Fruit fly (Drosophila melanogaster) whole organism, embryonic: Measurements from ENCODE around the gene Vm34Ca.

Source experiments
- Atf3 ChIP-seq: fragments of 200-800 bp; sonication (Bioruptor generic); optimal IDR thresholded peaks from 3 replicates; lab custom pipeline; 2016; ENCODE audit warnings: missing biosample characterization, missing genetic modification characterization
- C15 ChIP-seq: fragments of 200-800 bp; sonication (Bioruptor generic); IDR thresholded peaks from 3 replicates; pipeline ENCODE4 v1.3.6; 2022; ENCODE audit warnings: missing biosample characterization, missing genetic modification characterization
- CG11695 ChIP-seq: fragments of 200-800 bp; sonication (Bioruptor generic); IDR thresholded peaks from 3 replicates; pipeline ENCODE4 v1.3.6; 2022; ENCODE audit warnings: missing biosample characterization, missing genetic modification characterization
- CG13296 ChIP-seq: fragments of 200-800 bp; sonication (Bioruptor generic); optimal IDR thresholded peaks from 3 replicates; lab custom pipeline; 2018; ENCODE audit warnings: missing biosample characterization, mild to moderate bottlenecking, missing genetic modification characterization
- CG14441 ChIP-seq: fragments of 200-800 bp; sonication (Bioruptor generic); IDR thresholded peaks from 2 replicates; pipeline ENCODE4 v1.3.6; 2022; ENCODE audit warnings: missing biosample characterization, missing genetic modification characterization
- CG15269 ChIP-seq: fragments of 200-800 bp; sonication (Bioruptor generic); optimal IDR thresholded peaks from 2 replicates; lab custom pipeline; 2018; ENCODE audit warnings: missing biosample characterization, mild to moderate bottlenecking, missing genetic modification characterization, moderate library complexity
- CG1529 ChIP-seq: fragments of 200-800 bp; sonication (Bioruptor generic); optimal IDR thresholded peaks from 3 replicates; lab custom pipeline; 2018; ENCODE audit warnings: missing biosample characterization, missing genetic modification characterization
- CG17361 ChIP-seq: fragments of 200-800 bp; sonication (Bioruptor generic); IDR thresholded peaks from 3 replicates; pipeline ENCODE4 v1.3.6; 2022; ENCODE audit warnings: missing biosample characterization, missing genetic modification characterization
- CG17912 ChIP-seq: fragments of 200-800 bp; sonication (Bioruptor generic); optimal IDR thresholded peaks from 2 replicates; lab custom pipeline; 2018; ENCODE audit warnings: missing biosample characterization, mild to moderate bottlenecking, missing genetic modification characterization
- CG2129 ChIP-seq: fragments of 200-800 bp; sonication (Bioruptor generic); IDR thresholded peaks from 2 replicates; pipeline ENCODE4 v1.3.6; 2022; ENCODE audit warnings: missing biosample characterization, missing genetic modification characterization; ENCODE audit not compliant: partially characterized antibody
- CG32772 ChIP-seq: fragments of 200-800 bp; sonication (Bioruptor generic); IDR thresholded peaks from 2 replicates; pipeline ENCODE4 v1.3.6; 2022; ENCODE audit warnings: missing biosample characterization, missing genetic modification characterization
- CG4328 ChIP-seq: fragments of 200-800 bp; sonication (Bioruptor generic); optimal IDR thresholded peaks from 3 replicates; lab custom pipeline; 2017; ENCODE audit warnings: missing biosample characterization, missing genetic modification reagents, missing genetic modification characterization
- CG4404 ChIP-seq: fragments of 200-800 bp; sonication (Bioruptor generic); IDR thresholded peaks from 2 replicates; pipeline ENCODE4 v1.3.6; 2022; ENCODE audit warnings: missing biosample characterization, missing genetic modification characterization
- CG4707 ChIP-seq: fragments of 200-800 bp; sonication (Bioruptor generic); optimal IDR thresholded peaks from 2 replicates; lab custom pipeline; 2018; ENCODE audit warnings: missing biosample characterization, mild to moderate bottlenecking, missing genetic modification characterization, moderate library complexity
- CG6272 ChIP-seq: fragments of 200-800 bp; sonication (Bioruptor generic); IDR thresholded peaks from 2 replicates; pipeline ENCODE4 v1.3.6; 2022; ENCODE audit warnings: missing biosample characterization, missing genetic modification characterization
- CG6854 ChIP-seq: fragments of 200-800 bp; sonication (Bioruptor generic); optimal IDR thresholded peaks from 3 replicates; lab custom pipeline; 2017; ENCODE audit warnings: missing biosample characterization, mild to moderate bottlenecking, missing genetic modification characterization
- CG7928 ChIP-seq: fragments of 200-800 bp; sonication (Bioruptor generic); optimal IDR thresholded peaks from 2 replicates; lab custom pipeline; 2017; ENCODE audit warnings: missing biosample characterization, mild to moderate bottlenecking, missing genetic modification characterization
- CG9609 ChIP-seq: fragments of 200-800 bp; sonication (Bioruptor generic); optimal IDR thresholded peaks from 3 replicates; lab custom pipeline; 2016; ENCODE audit warnings: missing biosample characterization, missing genetic modification characterization
- CTCF ChIP-seq: fragments of 200-800 bp; sonication (Bioruptor generic); optimal IDR thresholded peaks from 2 replicates; lab custom pipeline; 2017; ENCODE audit warnings: missing biosample characterization, mild to moderate bottlenecking, missing genetic modification characterization, moderate library complexity
- Camta ChIP-seq: fragments of 200-800 bp; sonication (Bioruptor generic); optimal IDR thresholded peaks from 2 replicates; lab custom pipeline; 2016; ENCODE audit warnings: missing biosample characterization, missing genetic modification characterization
- Dad ChIP-seq: fragments of 200-800 bp; sonication (Bioruptor generic); optimal IDR thresholded peaks from 3 replicates; lab custom pipeline; 2016; ENCODE audit warnings: missing biosample characterization, missing genetic modification characterization
- Doc3 ChIP-seq: fragments of 200-800 bp; sonication (Bioruptor generic); IDR thresholded peaks from 3 replicates; pipeline ENCODE4 v1.3.6; 2022; ENCODE audit warnings: missing biosample characterization, missing genetic modification characterization; ENCODE audit not compliant: partially characterized antibody
- Eip74EF ChIP-seq, 2 experiments: fragments of 200-800 bp in 1 of 2; fragments of >200 bp in 1 of 2; sonication (Bioruptor generic) in 1 of 2; optimal IDR thresholded peaks; 2 replicates each; lab custom pipeline; 2017 to 2019; ENCODE audit warnings: missing biosample characterization in 2 of 2, missing genetic modification characterization in 2 of 2, mild to moderate bottlenecking in 1 of 2, moderate library complexity in 1 of 2
- Gug ChIP-seq: fragments of 200-800 bp; sonication (Bioruptor generic); IDR thresholded peaks from 4 replicates; pipeline ENCODE4 v1.3.6; 2022; ENCODE audit warnings: missing biosample characterization, missing genetic modification characterization
- H15 ChIP-seq: fragments of 200-800 bp; sonication (Bioruptor generic); IDR thresholded peaks from 3 replicates; pipeline ENCODE4 v1.3.6; 2022; ENCODE audit warnings: missing biosample characterization, missing genetic modification characterization
- HmgD ChIP-seq: fragments of 200-800 bp; sonication (Bioruptor generic); optimal IDR thresholded peaks from 3 replicates; lab custom pipeline; 2016; ENCODE audit warnings: missing biosample characterization, missing genetic modification characterization
- Hr39 ChIP-seq: fragments of >200 bp; optimal IDR thresholded peaks from 2 replicates; lab custom pipeline; 2017
- NK7.1 ChIP-seq: fragments of 200-800 bp; sonication (Bioruptor generic); optimal IDR thresholded peaks from 3 replicates; lab custom pipeline; 2016; ENCODE audit warnings: missing biosample characterization, missing genetic modification characterization
- Pdp1 ChIP-seq, 2 experiments: fragments of 200-800 bp; sonication (Bioruptor generic); optimal IDR thresholded peaks; 3 replicates each; lab custom pipeline; 2016; ENCODE audit warnings: missing biosample characterization in 2 of 2, missing genetic modification characterization in 2 of 2, mild to moderate bottlenecking in 1 of 2, moderate library complexity in 1 of 2
- Six4 ChIP-seq: fragments of 200-800 bp; sonication (Bioruptor generic); optimal IDR thresholded peaks from 2 replicates; lab custom pipeline; 2016; ENCODE audit warnings: missing biosample characterization, missing genetic modification characterization
- aop ChIP-seq: fragments of 200-800 bp; sonication (Bioruptor generic); IDR thresholded peaks from 2 replicates; pipeline ENCODE4 v1.3.6; 2022; ENCODE audit warnings: missing biosample characterization, missing genetic modification characterization
- ap ChIP-seq: fragments of 200-800 bp; sonication (Bioruptor generic); IDR thresholded peaks from 2 replicates; pipeline ENCODE4 v1.3.6; 2022; ENCODE audit warnings: missing biosample characterization, missing genetic modification characterization
- ash1 ChIP-seq: fragments of 200-800 bp; sonication (Bioruptor generic); optimal IDR thresholded peaks from 2 replicates; lab custom pipeline; 2018; ENCODE audit warnings: missing biosample characterization, mild to moderate bottlenecking, missing genetic modification characterization
- bowl ChIP-seq: fragments of 200-800 bp; sonication (Bioruptor generic); IDR thresholded peaks from 2 replicates; pipeline ENCODE4 v1.3.6; 2022; ENCODE audit warnings: missing biosample characterization, missing genetic modification characterization
- crp ChIP-seq, 2 experiments: fragments of 200-800 bp; sonication (Bioruptor generic); optimal IDR thresholded peaks; 2 replicates in 1 of 2; 3 replicates in 1 of 2; lab custom pipeline; 2017; ENCODE audit warnings: missing biosample characterization in 2 of 2, missing genetic modification characterization in 2 of 2, mild to moderate bottlenecking in 1 of 2, moderate library complexity in 1 of 2
- cwo ChIP-seq: fragments of 200-800 bp; sonication (Bioruptor generic); optimal IDR thresholded peaks from 3 replicates; lab custom pipeline; 2017; ENCODE audit warnings: missing biosample characterization, missing genetic modification characterization, mild to moderate bottlenecking, moderate library complexity, missing genetic modification reagents
- exex ChIP-seq: fragments of 200-800 bp; sonication (Bioruptor generic); optimal IDR thresholded peaks from 4 replicates; lab custom pipeline; 2018; ENCODE audit warnings: missing biosample characterization, mild to moderate bottlenecking, missing genetic modification characterization, moderate library complexity
- fd64A ChIP-seq: fragments of 200-800 bp; sonication (Bioruptor generic); optimal IDR thresholded peaks from 3 replicates; lab custom pipeline; 2018; ENCODE audit warnings: missing biosample characterization, mild to moderate bottlenecking, missing genetic modification characterization
- gcm ChIP-seq: fragments of 200-800 bp; sonication (Bioruptor generic); optimal IDR thresholded peaks from 2 replicates; lab custom pipeline; 2019; ENCODE audit warnings: missing biosample characterization, mild to moderate bottlenecking, missing genetic modification characterization, moderate library complexity
- hb ChIP-seq: fragments of 200-800 bp; sonication (Bioruptor generic); IDR thresholded peaks from 3 replicates; pipeline ENCODE4 v1.3.6; 2022; ENCODE audit warnings: missing biosample characterization, missing genetic modification characterization; ENCODE audit not compliant: partially characterized antibody
- jigr1 ChIP-seq: fragments of 200-800 bp; sonication (Bioruptor generic); IDR thresholded peaks from 3 replicates; pipeline ENCODE4 v1.3.6; 2022; ENCODE audit warnings: missing biosample characterization, missing genetic modification characterization
- mirr ChIP-seq: fragments of 200-800 bp; sonication (Bioruptor generic); optimal IDR thresholded peaks from 3 replicates; lab custom pipeline; 2018; ENCODE audit warnings: missing biosample characterization, mild to moderate bottlenecking, missing genetic modification characterization
- peb ChIP-seq: fragments of 200-800 bp; sonication (Bioruptor generic); IDR thresholded peaks from 2 replicates; pipeline ENCODE4 v1.3.6; 2022; ENCODE audit warnings: missing biosample characterization, missing genetic modification characterization
- run ChIP-seq: fragments of 200-800 bp; sonication (Bioruptor generic); optimal IDR thresholded peaks from 3 replicates; lab custom pipeline; 2018; ENCODE audit warnings: missing biosample characterization, mild to moderate bottlenecking, missing genetic modification characterization
- sd ChIP-seq: fragments of 200-800 bp; sonication (Bioruptor generic); optimal IDR thresholded peaks from 3 replicates; lab custom pipeline; 2018; ENCODE audit warnings: missing biosample characterization, mild to moderate bottlenecking, missing genetic modification characterization, moderate library complexity
- ssp ChIP-seq: fragments of 200-800 bp; sonication (Bioruptor generic); IDR thresholded peaks from 2 replicates; pipeline ENCODE4 v1.3.6; 2022; ENCODE audit warnings: missing biosample characterization, missing genetic modification characterization
- usp ChIP-seq: fragments of >200 bp; optimal IDR thresholded peaks from 2 replicates; lab custom pipeline; 2017; ENCODE audit warnings: missing biosample characterization, missing genetic modification characterization
- wek ChIP-seq: fragments of 200-800 bp; sonication (Bioruptor generic); optimal IDR thresholded peaks from 3 replicates; lab custom pipeline; 2018; ENCODE audit warnings: missing biosample characterization, mild to moderate bottlenecking, missing genetic modification characterization, moderate library complexity

Vm34Ca gene

DNA sequence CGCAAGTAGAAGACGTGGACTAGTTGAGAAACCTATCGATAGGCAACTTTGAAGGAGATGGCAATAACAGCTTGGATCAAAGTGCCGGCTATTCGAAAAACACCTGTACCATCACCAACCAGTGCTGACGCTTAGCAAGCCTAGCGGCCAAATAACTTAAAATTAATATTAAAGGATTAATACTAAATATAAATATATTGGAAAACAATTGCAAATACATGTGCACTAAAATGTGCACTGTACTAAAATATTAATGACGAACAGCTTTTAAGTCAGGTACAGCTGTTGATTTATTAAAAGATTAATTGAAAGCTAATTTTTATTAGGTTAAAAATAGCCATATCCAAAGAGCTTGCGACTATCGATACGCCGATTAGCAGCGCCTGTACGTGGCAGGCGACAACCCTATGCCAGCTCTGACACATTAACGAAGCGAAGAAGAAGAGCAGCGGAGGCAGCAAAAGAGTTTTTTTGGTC is 32.9 kb downstream of the Vm34Ca start, which contains the start of the genes CG9302 and beta'COP (continued):
- TF ChIP-seq mirr (GFP tag; lab: Kevin White, UChicago) (no peak), NK7.1 (no peak), CG6854 (GFP tag; lab: Kevin White, UChicago) (no peak), Atf3 (GFP tag; lab: Kevin White, UChicago) (no peak), Eip74EF (GFP tag; optimal IDR thresholded peaks at IDR 0.05; lab: Kevin White, UChicago) (no peak), CTCF (GFP tag; lab: Kevin White, UChicago) (no peak), CG6272 (GFP tag; lab: Robert Waterston, UW) (peak; percentile 58; the same call in 1 of the 2 replicates), jigr1 (GFP tag; lab: Robert Waterston, UW) (peak; percentile 61; the same call in 2 of the 3 replicates), CG2129 (GFP tag; lab: Robert Waterston, UW) (no peak), CG4707 (GFP tag; lab: Kevin White, UChicago) (no peak), Six4 (GFP tag; lab: Kevin White, UChicago) (peak; percentile 23), HmgD (GFP tag; lab: Kevin White, UChicago) (no peak), Hr39 (no peak), CG17912 (GFP tag; lab: Kevin White, UChicago) (peak; percentile 48), CG32772 (no peak), aop (no peak), CG15269 (tag; lab: Kevin White, UChicago) (no peak), run (tag; lab: Kevin White, UChicago) (no peak), CG17361 (GFP tag; lab: Robert Waterston, UW) (peak; percentile 90), Doc3 (GFP tag; lab: Robert Waterston, UW) (peak; percentile 57), Gug (GFP tag; lab: Robert Waterston, UW) (peak; percentile 49; the same call in 1 of the 4 replicates), hb (GFP tag; lab: Robert Waterston, UW) (0 out of 3 replicates have a peak, but pooled peaks have one; percentile 21), Dad (GFP tag; lab: Kevin White, UChicago) (peak; percentile 14), sd (no peak), cwo (no peak), fd64A (no peak), Camta (GFP tag; lab: Kevin White, UChicago) (no peak), wek (GFP tag; lab: Kevin White, UChicago) (no peak), ap (no peak), C15 (GFP tag; lab: Robert Waterston, UW) (no peak), CG4404 (GFP tag; lab: Robert Waterston, UW) (peak; percentile 72)

DNA sequence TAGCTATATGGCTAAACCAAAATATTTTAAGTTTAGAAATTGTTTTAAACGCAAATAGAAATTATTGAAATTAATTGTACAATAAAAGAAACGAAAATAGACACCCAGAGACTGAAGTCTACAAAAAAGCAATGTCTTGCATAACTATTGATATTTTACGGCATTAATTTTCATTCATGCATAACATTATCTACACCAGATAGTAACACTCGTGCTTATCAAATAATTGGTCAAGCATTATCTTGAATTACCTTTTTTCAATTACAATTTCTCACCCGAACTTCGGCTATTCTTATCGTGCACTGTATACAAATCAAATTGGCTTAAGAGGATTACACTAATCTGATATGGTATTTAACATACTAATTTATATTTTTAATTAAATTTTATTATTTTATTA is 35.3 kb downstream of the Vm34Ca start:
- TF ChIP-seq CG4328 (GFP tag; lab: Kevin White, UChicago) (no peak), mirr (GFP tag; lab: Kevin White, UChicago) (peak; percentile 81), Pdp1 (GFP tag; optimal IDR thresholded peaks at IDR 0.05; lab: Kevin White, UChicago) (peak in 1 of 2 experiments; percentile 86), exex (tag; lab: Kevin White, UChicago) (peak; percentile 99), H15 (GFP tag; lab: Robert Waterston, UW) (no peak)

DNA sequence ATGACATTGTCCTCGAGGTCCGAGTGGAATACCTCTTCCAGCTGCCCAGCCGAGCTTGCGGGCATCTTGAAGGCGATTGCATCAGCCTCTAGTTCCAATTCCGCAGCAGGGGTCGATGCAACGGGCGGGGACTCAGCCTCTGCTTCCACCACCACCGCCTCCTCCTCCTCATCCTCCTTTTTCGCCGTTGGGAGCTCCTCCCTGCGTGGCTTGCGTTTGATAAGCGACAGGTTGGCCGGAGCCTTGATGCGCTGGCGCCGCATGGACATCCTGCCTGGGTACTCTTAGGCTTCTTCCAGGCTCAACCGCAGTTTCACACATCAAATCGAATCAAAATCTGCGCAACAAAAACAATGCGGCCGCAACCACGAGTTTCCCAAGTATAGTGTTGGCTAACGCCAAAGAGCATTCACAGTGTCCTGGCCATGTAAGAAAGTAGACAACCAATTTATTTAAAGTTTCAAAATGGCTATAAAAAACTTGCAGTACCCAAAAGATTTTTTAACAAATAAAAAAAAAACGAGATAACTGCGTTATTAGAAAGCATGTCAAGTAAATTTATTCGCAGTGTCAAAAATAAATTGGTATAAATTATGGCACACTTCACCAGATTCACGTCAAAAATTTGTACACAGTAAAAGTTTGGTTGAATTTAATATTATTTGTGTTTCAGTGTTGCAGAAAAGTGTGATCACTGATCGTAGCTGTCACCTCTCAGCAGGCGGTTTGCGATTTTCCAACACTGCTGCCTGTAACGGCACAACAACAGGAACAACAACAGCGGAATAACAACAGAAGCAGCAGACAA is 37.8 kb downstream of the Vm34Ca start, which contains the start of the genes Bdp1 and CG6565:
TSS of gene Bdp1 (minus strand) at position 456 of the 808 bp plus-strand sequence.
TSS of gene CG6565 (plus strand) at position 585 of the 808 bp plus-strand sequence.
- TF ChIP-seq bowl (GFP tag; lab: Robert Waterston, UW) (peak; percentile 68; the same call in 1 of the 2 replicates), ash1 (GFP tag; lab: Kevin White, UChicago) (no peak), peb (GFP tag; lab: Robert Waterston, UW) (peak; percentile 89), CG11695 (GFP tag; lab: Robert Waterston, UW) (peak; percentile 94), CG9609 (peak; percentile 99), ssp (peak; percentile 92), crp (GFP tag; optimal IDR thresholded peaks at IDR 0.05; lab: Kevin White, UChicago) (peak; percentile 8 to 76), CG1529 (GFP tag; lab: Kevin White, UChicago) (peak; percentile 95), gcm (peak; percentile 90), CG13296 (GFP tag; lab: Kevin White, UChicago) (peak; percentile 95), CG7928 (peak; percentile 77), usp (GFP tag; lab: Kevin White, UChicago) (no peak), CG14441 (GFP tag; lab: Robert Waterston, UW) (peak; percentile 95)
